Worm (Caenorhabditis elegans) whole organism, young adult: ENCODE measurements around the gene col-167.
A peak's percentile ranks its signal among the peaks of the same experiment; 100 is the strongest.

Source experiments
- B0035.1 ChIP-seq: sonication (generic microtip); optimal IDR thresholded peaks from 2 replicates; lab custom pipeline; 2016; ENCODE audit warnings: missing genetic modification characterization, mild to moderate bottlenecking, missing compliant biosample characterization, missing genotype, missing genetic modification reagents
- B0261.1 ChIP-seq: sonication (generic microtip); optimal IDR thresholded peaks from 2 replicates; lab custom pipeline; 2016; ENCODE audit warnings: mild to moderate bottlenecking, missing genetic modification characterization, moderate library complexity, missing compliant biosample characterization
- C06A6.2 ChIP-seq: fragments of 200-800 bp; sonication (Bioruptor generic); conservative IDR thresholded peaks from 2 replicates; pipeline ENCODE4 v1.3.6; 2022; ENCODE audit warnings: missing genetic modification characterization, missing compliant biosample characterization
- F10E7.11 ChIP-seq: sonication (generic microtip); optimal IDR thresholded peaks from 2 replicates; lab custom pipeline; 2017; ENCODE audit warnings: mild to moderate bottlenecking, missing genetic modification characterization, moderate library complexity, missing compliant biosample characterization
- F39B2.1 ChIP-seq: fragments of 200-800 bp; sonication (Bioruptor generic); IDR thresholded peaks from 2 replicates; pipeline ENCODE4 v1.3.6; 2022; ENCODE audit warnings: missing genetic modification reagents, missing genetic modification characterization, missing compliant biosample characterization
- F49E8.2 ChIP-seq: sonication (generic microtip); optimal IDR thresholded peaks from 3 replicates; lab custom pipeline; 2017; ENCODE audit warnings: missing genetic modification characterization, mild to moderate bottlenecking, missing compliant biosample characterization, antibody characterized with exemption, moderate library complexity; ENCODE audit not compliant: insufficient read depth
- F52B5.7 ChIP-seq: sonication (generic microtip); optimal IDR thresholded peaks from 2 replicates; lab custom pipeline; 2016; ENCODE audit warnings: mild to moderate bottlenecking, missing genetic modification characterization, missing compliant biosample characterization
- T26A5.8 ChIP-seq: sonication (generic microtip); optimal IDR thresholded peaks from 2 replicates; lab custom pipeline; 2016; ENCODE audit warnings: missing genetic modification characterization, missing compliant biosample characterization
- ama-1 ChIP-seq, 3 experiments: fragments of 150-350 bp in 1 of 3; sonication (generic microtip) in 2 of 3; optimal IDR thresholded peaks; 2 replicates each; lab custom pipeline; 2014 to 2018; ENCODE audit warnings: missing biosample characterization in 2 of 3, missing genetic modification characterization in 2 of 3, missing genetic modification reagents in 2 of 3
- athp-1 ChIP-seq: sonication (generic microtip); optimal IDR thresholded peaks from 2 replicates; lab custom pipeline; 2017; ENCODE audit warnings: mild to moderate bottlenecking, missing genetic modification characterization, missing compliant biosample characterization
- attf-6 ChIP-seq: fragments of 200-800 bp; sonication (Bioruptor generic); IDR thresholded peaks from 2 replicates; pipeline ENCODE4 v1.3.6; 2022; ENCODE audit warnings: missing genetic modification reagents, missing genetic modification characterization, missing compliant biosample characterization
- bed-2 ChIP-seq: fragments of 200-800 bp; sonication (Bioruptor generic); IDR thresholded peaks from 2 replicates; pipeline ENCODE4 v1.3.6; 2022; ENCODE audit warnings: missing genetic modification reagents, missing genetic modification characterization, missing compliant biosample characterization
- ccch-3 ChIP-seq: fragments of 200-800 bp; sonication (Bioruptor generic); optimal IDR thresholded peaks from 2 replicates; lab custom pipeline; 2018; ENCODE audit warnings: mild to moderate bottlenecking, missing genetic modification characterization, missing compliant biosample characterization
- cebp-1 ChIP-seq, 2 experiments: fragments of 200-800 bp in 1 of 2; sonication (Bioruptor generic) in 1 of 2; sonication (generic microtip) in 1 of 2; IDR thresholded peaks in 1 of 2; optimal IDR thresholded peaks in 1 of 2; 2 replicates each; pipeline versions ENCODE4 v1.3.6 to Lab custom; 2017 to 2022; ENCODE audit warnings: missing compliant biosample characterization in 2 of 2, missing genetic modification characterization in 2 of 2, mild to moderate bottlenecking in 1 of 2, missing genetic modification reagents in 1 of 2, moderate library complexity in 1 of 2
- ceh-40 ChIP-seq: fragments of 200-800 bp; sonication (Bioruptor generic); IDR thresholded peaks from 2 replicates; pipeline ENCODE4 v1.3.6; 2022; ENCODE audit warnings: missing genetic modification characterization, missing compliant biosample characterization
- ceh-79 ChIP-seq: sonication (generic microtip); optimal IDR thresholded peaks from 2 replicates; lab custom pipeline; 2017; ENCODE audit warnings: mild to moderate bottlenecking, missing genetic modification characterization, missing compliant biosample characterization
- chd-7 ChIP-seq: sonication (generic microtip); optimal IDR thresholded peaks from 2 replicates; lab custom pipeline; 2016; ENCODE audit warnings: mild to moderate bottlenecking, missing genetic modification characterization, moderate library complexity, missing compliant biosample characterization
- die-1 ChIP-seq: sonication (generic microtip); optimal IDR thresholded peaks from 2 replicates; lab custom pipeline; 2016; ENCODE audit warnings: missing genotype, mild to moderate bottlenecking, missing genetic modification characterization, missing compliant biosample characterization
- efl-1 ChIP-seq: fragments of 150-350 bp; optimal IDR thresholded peaks from 2 replicates; lab custom pipeline; 2014; ENCODE audit warnings: missing biosample characterization, missing genetic modification reagents, missing genetic modification characterization
- egl-44 ChIP-seq: fragments of 200-800 bp; sonication (Bioruptor generic); IDR thresholded peaks from 2 replicates; pipeline ENCODE4 v1.3.6; 2022; ENCODE audit warnings: missing genetic modification reagents, missing genetic modification characterization, missing compliant biosample characterization
- fkh-3 ChIP-seq: sonication (generic microtip); optimal IDR thresholded peaks from 2 replicates; lab custom pipeline; 2016; ENCODE audit warnings: mild to moderate bottlenecking, missing genetic modification characterization, missing compliant biosample characterization
- him-1 ChIP-seq: sonication (generic microtip); optimal IDR thresholded peaks from 2 replicates; lab custom pipeline; 2016; ENCODE audit warnings: missing genotype, missing genetic modification reagents, missing genetic modification characterization, missing compliant biosample characterization
- let-526 ChIP-seq: fragments of 200-800 bp; sonication (Bioruptor generic); IDR thresholded peaks from 2 replicates; pipeline ENCODE4 v1.3.6; 2022; ENCODE audit warnings: missing genetic modification reagents, missing genetic modification characterization, missing compliant biosample characterization
- lsl-1 ChIP-seq: fragments of 200-800 bp; sonication (Bioruptor generic); optimal IDR thresholded peaks from 2 replicates; lab custom pipeline; 2018; ENCODE audit warnings: mild to moderate bottlenecking, missing genetic modification characterization, moderate library complexity, missing compliant biosample characterization
- madf-3 ChIP-seq: fragments of 200-800 bp; sonication (Bioruptor generic); IDR thresholded peaks from 2 replicates; pipeline ENCODE4 v1.3.6; 2022; ENCODE audit warnings: missing genetic modification reagents, missing genetic modification characterization, missing compliant biosample characterization
- nfya-1 ChIP-seq: sonication (generic microtip); optimal IDR thresholded peaks from 2 replicates; lab custom pipeline; 2017; ENCODE audit warnings: antibody characterized with exemption, missing compliant biosample characterization, missing genetic modification characterization, borderline replicate concordance; ENCODE audit not compliant: insufficient read depth
- nfyb-1 ChIP-seq: fragments of 200-800 bp; sonication (Bioruptor generic); IDR thresholded peaks from 2 replicates; pipeline ENCODE4 v1.3.6; 2022; ENCODE audit warnings: missing genetic modification reagents, missing genetic modification characterization, missing compliant biosample characterization
- nhr-179 ChIP-seq: sonication (generic microtip); optimal IDR thresholded peaks from 2 replicates; lab custom pipeline; 2016; ENCODE audit warnings: mild to moderate bottlenecking, missing genetic modification characterization, missing compliant biosample characterization
- nhr-80 ChIP-seq: sonication (generic microtip); optimal IDR thresholded peaks from 2 replicates; lab custom pipeline; 2016; ENCODE audit warnings: missing genetic modification characterization, missing compliant biosample characterization
- pbrm-1 ChIP-seq: fragments of 200-800 bp; sonication (Bioruptor generic); IDR thresholded peaks from 2 replicates; pipeline ENCODE4 v1.3.6; 2022; ENCODE audit warnings: missing genetic modification reagents, missing genetic modification characterization, missing compliant biosample characterization
- repo-1 ChIP-seq: sonication (generic microtip); optimal IDR thresholded peaks from 2 replicates; lab custom pipeline; 2017; ENCODE audit warnings: mild to moderate bottlenecking, missing genetic modification characterization, missing compliant biosample characterization
- rpc-1 ChIP-seq, 2 experiments: fragments of 150-350 bp in 1 of 2; sonication (generic microtip) in 1 of 2; optimal IDR thresholded peaks; 2 replicates each; lab custom pipeline; 2014 to 2018; ENCODE audit warnings: missing biosample characterization in 1 of 2, missing genetic modification characterization in 1 of 2, missing genetic modification reagents in 1 of 2, missing genotype in 1 of 2
- sdz-38 ChIP-seq: sonication (generic microtip); optimal IDR thresholded peaks from 2 replicates; lab custom pipeline; 2016; ENCODE audit warnings: missing genotype, missing genetic modification characterization, missing compliant biosample characterization
- snpc-1.1 ChIP-seq: sonication (generic microtip); optimal IDR thresholded peaks from 2 replicates; lab custom pipeline; 2017; ENCODE audit warnings: missing genetic modification characterization, mild to moderate bottlenecking, missing compliant biosample characterization, antibody characterized with exemption, moderate library complexity, missing genotype, missing genetic modification reagents; ENCODE audit not compliant: insufficient read depth
- unc-62 ChIP-seq: fragments of 150-350 bp; optimal IDR thresholded peaks from 2 replicates; lab custom pipeline; 2014; ENCODE audit warnings: missing biosample characterization, missing genetic modification reagents, missing genetic modification characterization
- ztf-25 ChIP-seq: fragments of 200-800 bp; sonication (Bioruptor generic); IDR thresholded peaks from 2 replicates; pipeline ENCODE4 v1.3.6; 2022; ENCODE audit warnings: missing genetic modification reagents, missing genetic modification characterization, missing compliant biosample characterization
- ztf-3 ChIP-seq: fragments of 200-800 bp; sonication (Bioruptor generic); optimal IDR thresholded peaks from 2 replicates; lab custom pipeline; 2018; ENCODE audit warnings: mild to moderate bottlenecking, missing genetic modification characterization, missing compliant biosample characterization

Gene col-167

ce11 chrX:6323129-6323528 lies at the start of gene col-167:
col-167 (plus strand) TSS chrX:6323488.
- TF ChIP-seq F10E7.11 (tag; lab: Kevin White, UChicago) (no peak), him-1 (tag; lab: Kevin White, UChicago) (no peak), nhr-179 (tag; lab: Kevin White, UChicago) (no peak), rpc-1 (optimal IDR thresholded peaks at IDR 0.05; lab: Kevin White, UChicago) (no peak), rpc-1 (tag; optimal IDR thresholded peaks at IDR 0.05; lab: Kevin White, UChicago) (no peak), efl-1 (no peak), let-526 (GFP tag; lab: Robert Waterston, UW) (no peak), F49E8.2 (tag; lab: Kevin White, UChicago) (no peak), T26A5.8 (tag; lab: Kevin White, UChicago) (no peak), B0261.1 (tag; lab: Kevin White, UChicago) (no peak), F52B5.7 (tag; lab: Kevin White, UChicago) (no peak), ztf-3 (GFP tag; lab: Kevin White, UChicago) (no peak), egl-44 (no peak)
- TF ChIP-seq, all 124 proteins: peak for 0

ce11 chrX:6273772-6274171 lies 49.5 kb upstream of the col-167 start:
- 0 out of 2 replicates have a peak, but pooled peaks have one; percentile 12 for TF ChIP-seq nfyb-1 (GFP tag; lab: Robert Waterston, UW)
- TF ChIP-seq F39B2.1 (GFP tag; lab: Robert Waterston, UW) = no peak
- TF ChIP-seq repo-1 (tag; lab: Kevin White, UChicago) = peak; percentile 21

ce11 chrX:6274270-6274669 lies 49.0 kb upstream of the col-167 start:
- no peak for TF ChIP-seq B0035.1
- TF ChIP-seq unc-62 (GFP tag; lab: Kevin White, UChicago) = peak; percentile 43
- TF ChIP-seq cebp-1 (GFP tag; IDR thresholded peaks at IDR 0.05; lab: Robert Waterston, UW) = 0 out of 2 replicates have a peak, but pooled peaks have one; percentile 8
- no peak for TF ChIP-seq cebp-1 (tag; optimal IDR thresholded peaks at IDR 0.05; lab: Kevin White, UChicago)
- no peak for TF ChIP-seq attf-6 (GFP tag; lab: Robert Waterston, UW)
- TF ChIP-seq nhr-80 = peak; percentile 41
- no peak for TF ChIP-seq ama-1 (optimal IDR thresholded peaks at IDR 0.05; lab: Kevin White, UChicago)
- no peak for TF ChIP-seq ama-1 (GFP tag; optimal IDR thresholded peaks at IDR 0.05; lab: Kevin White, UChicago)
- TF ChIP-seq bed-2 (GFP tag; lab: Robert Waterston, UW) = no peak

- TF ChIP-seq nfya-1 (tag; lab: Kevin White, UChicago) (no peak), C06A6.2 (GFP tag; lab: Robert Waterston, UW) (no peak), nfyb-1 (GFP tag; lab: Robert Waterston, UW) (no peak), snpc-1.1 (tag; lab: Kevin White, UChicago) (no peak), B0261.1 (tag; lab: Kevin White, UChicago) (no peak), die-1 (tag; lab: Kevin White, UChicago) (no peak), ccch-3 (GFP tag; lab: Kevin White, UChicago) (no peak), ztf-25 (GFP tag; lab: Robert Waterston, UW) (no peak)
These were observed 47.9 kb upstream of the col-167 start for ce11 chrX:6275343-6275742.

- TF ChIP-seq ceh-40 (no peak), lsl-1 (GFP tag; lab: Kevin White, UChicago) (no peak), fkh-3 (tag; lab: Kevin White, UChicago) (no peak), chd-7 (tag; lab: Kevin White, UChicago) (no peak), madf-3 (GFP tag; lab: Robert Waterston, UW) (no peak), sdz-38 (tag; lab: Kevin White, UChicago) (no peak), athp-1 (tag; lab: Kevin White, UChicago) (no peak), ceh-79 (tag; lab: Kevin White, UChicago) (no peak), pbrm-1 (GFP tag; lab: Robert Waterston, UW) (no peak)
- TF ChIP-seq, all 124 proteins: peak for 0
These were observed 46.6 kb upstream of the col-167 start for ce11 chrX:6276701-6277100.
